Fruit fly (Drosophila melanogaster) whole organism, adult: Measurements from ENCODE around the gene BomT3.
A peak's percentile ranks its signal among the peaks of the same experiment; 100 is the strongest.

ENCODE experiments used
- CG11617 ChIP-seq: fragments of 200-800 bp; sonication (Bioruptor generic); optimal IDR thresholded peaks from 2 replicates; lab custom pipeline; 2017; ENCODE audit warnings: mild to moderate bottlenecking, missing biosample characterization, missing genetic modification reagents, missing genetic modification characterization
- CG12768 ChIP-seq: fragments of 200-800 bp; sonication (Bioruptor generic); optimal IDR thresholded peaks from 2 replicates; lab custom pipeline; 2017; ENCODE audit warnings: missing biosample characterization, missing genetic modification characterization, mild to moderate bottlenecking, moderate library complexity, missing genetic modification reagents
- CG14711 ChIP-seq: fragments of 200-800 bp; sonication (Bioruptor generic); optimal IDR thresholded peaks from 2 replicates; lab custom pipeline; 2018; ENCODE audit warnings: missing biosample characterization, mild to moderate bottlenecking, missing genetic modification characterization, moderate library complexity
- CG1620 ChIP-seq: fragments of 200-800 bp; sonication (Bioruptor generic); optimal IDR thresholded peaks from 2 replicates; lab custom pipeline; 2016; ENCODE audit warnings: missing biosample characterization, missing genetic modification characterization
- CG33017 ChIP-seq: fragments of 200-800 bp; sonication (Bioruptor generic); optimal IDR thresholded peaks from 2 replicates; lab custom pipeline; 2018; ENCODE audit warnings: missing biosample characterization, mild to moderate bottlenecking, missing genetic modification characterization, moderate library complexity
- CG5204 ChIP-seq: fragments of 200-800 bp; sonication (Bioruptor generic); optimal IDR thresholded peaks from 2 replicates; lab custom pipeline; 2016; ENCODE audit warnings: missing biosample characterization, missing genetic modification characterization
- CG7045 ChIP-seq: fragments of 200-800 bp; sonication (Bioruptor generic); optimal IDR thresholded peaks from 2 replicates; lab custom pipeline; 2017; ENCODE audit warnings: missing biosample characterization, mild to moderate bottlenecking, missing genetic modification characterization
- CG7101 ChIP-seq: fragments of 200-800 bp; sonication (Bioruptor generic); optimal IDR thresholded peaks from 2 replicates; lab custom pipeline; 2018; ENCODE audit warnings: missing biosample characterization, mild to moderate bottlenecking, missing genetic modification characterization, moderate library complexity
- Clk ChIP-seq: fragments of 200-800 bp; sonication (Bioruptor generic); optimal IDR thresholded peaks from 2 replicates; lab custom pipeline; 2017; ENCODE audit warnings: missing biosample characterization, missing genetic modification characterization
- Crg-1 ChIP-seq: fragments of 200-800 bp; sonication (Bioruptor generic); optimal IDR thresholded peaks from 2 replicates; lab custom pipeline; 2016; ENCODE audit warnings: missing biosample characterization, missing genetic modification characterization
- Hr96 ChIP-seq: fragments of 200-800 bp; sonication (Bioruptor generic); optimal IDR thresholded peaks from 2 replicates; lab custom pipeline; 2016; ENCODE audit warnings: missing biosample characterization, missing genetic modification characterization
- Mnt ChIP-seq: fragments of 200-800 bp; sonication (Bioruptor generic); optimal IDR thresholded peaks from 2 replicates; lab custom pipeline; 2016; ENCODE audit warnings: missing biosample characterization, mild to moderate bottlenecking, missing genetic modification characterization
- bab1 ChIP-seq: fragments of 200-800 bp; sonication (Bioruptor generic); optimal IDR thresholded peaks from 3 replicates; lab custom pipeline; 2019; ENCODE audit warnings: missing biosample characterization, mild to moderate bottlenecking, missing genetic modification characterization, moderate library complexity
- cic ChIP-seq: fragments of 200-800 bp; sonication (Bioruptor generic); optimal IDR thresholded peaks from 2 replicates; lab custom pipeline; 2017; ENCODE audit warnings: missing biosample characterization, mild to moderate bottlenecking, missing genetic modification characterization, moderate library complexity
- cnc ChIP-seq, 2 experiments: fragments of >200 bp; optimal IDR thresholded peaks; 2 replicates each; lab custom pipeline; 2017
- kay ChIP-seq: fragments of 200-800 bp; sonication (Bioruptor generic); peaks from one replicate; lab custom pipeline; 2016; ENCODE audit warnings: missing biosample characterization, missing genetic modification characterization, borderline replicate concordance
- ovo ChIP-seq: fragments of 200-800 bp; sonication (Bioruptor generic); optimal IDR thresholded peaks from 2 replicates; lab custom pipeline; 2016; ENCODE audit warnings: missing biosample characterization, missing genetic modification characterization
- pad ChIP-seq: fragments of 200-800 bp; sonication (Bioruptor generic); optimal IDR thresholded peaks from 3 replicates; lab custom pipeline; 2017; ENCODE audit warnings: missing biosample characterization, missing genetic modification characterization, mild to moderate bottlenecking, moderate library complexity, missing genetic modification reagents
- tj ChIP-seq: fragments of 200-800 bp; sonication (Bioruptor generic); optimal IDR thresholded peaks from 3 replicates; lab custom pipeline; 2017; ENCODE audit warnings: missing biosample characterization, mild to moderate bottlenecking, missing genetic modification characterization, moderate library complexity
- toe ChIP-seq: fragments of 200-800 bp; sonication (Bioruptor generic); optimal IDR thresholded peaks from 2 replicates; lab custom pipeline; 2016; ENCODE audit warnings: missing biosample characterization, missing genetic modification characterization

The BomT3 gene

DNA sequence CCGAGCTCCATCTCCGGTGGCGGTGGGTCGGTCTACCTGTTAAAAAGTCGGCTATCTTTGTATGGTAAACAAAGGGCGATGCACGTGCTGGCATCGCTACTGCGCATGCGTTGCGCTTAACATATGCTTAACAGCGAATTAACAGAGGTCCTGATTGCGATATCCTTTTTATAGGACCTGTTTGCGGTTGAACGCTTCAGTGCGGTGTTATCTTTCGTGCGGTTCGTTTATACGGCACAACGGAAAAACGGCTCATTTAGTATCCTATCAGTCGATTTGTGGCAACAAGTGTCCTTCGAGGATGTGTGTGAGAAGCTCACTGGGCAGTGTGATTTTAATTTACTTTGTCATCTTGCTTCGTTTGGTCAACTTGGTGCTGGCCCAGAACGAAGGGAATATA is 6.0 kb downstream of the BomT3 start, which contains the start of gene CG13408:
CG13408 (plus strand) TSS at position 222 of the 400 bp plus-strand sequence.
- TF ChIP-seq CG7101 (tag; lab: Kevin White, UChicago) (no peak), Hr96 (no peak), pad (no peak), CG14711 (no peak), CG1620 (GFP tag; lab: Kevin White, UChicago) (no peak), toe (GFP tag; lab: Kevin White, UChicago) (no peak), CG7045 (GFP tag; lab: Kevin White, UChicago) (no peak), CG33017 (no peak), cnc (optimal IDR thresholded peaks at IDR 0.05; lab: Kevin White, UChicago) (no peak), Clk (GFP tag; lab: Kevin White, UChicago) (no peak)

DNA sequence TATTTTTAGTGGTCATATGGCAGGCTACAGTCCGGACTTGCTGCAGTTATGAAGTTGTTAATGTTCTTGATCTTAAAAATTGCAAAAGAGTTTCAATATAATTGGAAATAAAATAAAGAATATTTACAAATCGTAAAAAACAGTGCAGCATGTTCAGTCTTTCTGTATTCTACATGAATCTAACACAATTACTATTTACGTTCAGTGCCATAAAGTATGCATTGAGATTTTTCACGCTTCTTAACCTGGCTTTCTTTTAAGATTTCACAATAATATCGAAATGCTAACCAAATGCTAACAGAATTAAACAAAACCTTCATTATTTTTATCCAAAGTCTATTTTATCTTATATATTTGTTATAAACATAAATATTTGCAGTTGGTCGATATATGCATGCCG is 13.6 kb downstream of the BomT3 start:
- no peak for TF ChIP-seq toe (GFP tag; lab: Kevin White, UChicago)
- peak; percentile 72 for TF ChIP-seq kay

- no peak for TF ChIP-seq cnc (optimal IDR thresholded peaks at IDR 0.05; lab: Kevin White, UChicago)
- no peak for TF ChIP-seq CG7045 (GFP tag; lab: Kevin White, UChicago)
- TF ChIP-seq bab1 (GFP tag; lab: Kevin White, UChicago) = no peak
- no peak for TF ChIP-seq pad
- no peak for TF ChIP-seq CG7101 (tag; lab: Kevin White, UChicago)
- TF ChIP-seq ovo (GFP tag; lab: Kevin White, UChicago) = no peak
- TF ChIP-seq kay = no peak
- no peak for TF ChIP-seq Crg-1 (GFP tag; lab: Kevin White, UChicago)
- TF ChIP-seq CG11617 (GFP tag; lab: Kevin White, UChicago) = no peak
- no peak for TF ChIP-seq Hr96
- TF ChIP-seq cic = no peak
- no peak for TF ChIP-seq CG1620 (GFP tag; lab: Kevin White, UChicago)
Measured at dm6 chr3R:22071628-22072027, 14.6 kb downstream of the BomT3 start.

DNA sequence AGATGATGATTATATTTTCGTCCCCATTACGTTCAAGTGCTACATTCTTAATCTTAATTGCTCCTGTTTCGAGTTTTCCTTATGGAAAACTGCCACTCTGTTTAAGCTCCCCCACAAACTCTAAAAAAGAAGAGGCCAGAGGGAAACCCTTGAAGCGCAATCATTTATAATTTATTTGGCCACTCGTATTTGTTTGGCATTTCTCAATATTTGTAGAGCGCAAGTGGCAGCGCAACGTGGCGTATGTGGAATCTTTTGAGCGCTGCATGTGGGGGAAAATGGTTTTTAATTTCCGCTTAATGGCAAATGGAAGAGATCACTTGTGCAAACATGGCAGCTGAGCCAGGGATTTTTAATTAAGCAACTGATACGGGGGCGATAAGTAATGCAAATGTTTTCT is 19.0 kb downstream of the BomT3 start:
- no peak for TF ChIP-seq CG33017
- no peak for TF ChIP-seq CG5204 (GFP tag; lab: Kevin White, UChicago)
- no peak for TF ChIP-seq CG7045 (GFP tag; lab: Kevin White, UChicago)

dm6 chr3R:22066440-22066839 is 19.8 kb downstream of the BomT3 start:
- no peak for TF ChIP-seq CG14711
- no peak for TF ChIP-seq CG5204 (GFP tag; lab: Kevin White, UChicago)

DNA sequence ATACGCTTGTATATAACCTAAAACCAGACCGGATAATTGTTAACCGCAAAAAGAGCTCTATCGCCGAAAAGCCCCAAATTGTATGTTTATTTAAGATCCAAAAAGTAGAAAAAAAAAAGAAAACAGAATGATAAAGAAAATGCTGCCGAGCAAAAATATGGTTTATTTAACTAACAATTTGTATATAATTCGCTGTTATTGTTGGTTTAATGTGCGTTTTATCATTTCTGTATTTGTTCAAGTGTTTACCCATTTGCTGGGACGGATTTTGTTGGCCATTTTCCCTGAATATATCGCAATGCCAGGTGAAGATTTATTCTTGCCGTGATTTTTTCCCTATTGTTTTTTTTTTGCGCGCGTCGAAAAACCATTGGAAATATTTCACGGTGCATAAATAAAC is 29.1 kb downstream of the BomT3 start:
- TF ChIP-seq CG7045 (GFP tag; lab: Kevin White, UChicago) = no peak
- TF ChIP-seq kay = peak; percentile 58

DNA sequence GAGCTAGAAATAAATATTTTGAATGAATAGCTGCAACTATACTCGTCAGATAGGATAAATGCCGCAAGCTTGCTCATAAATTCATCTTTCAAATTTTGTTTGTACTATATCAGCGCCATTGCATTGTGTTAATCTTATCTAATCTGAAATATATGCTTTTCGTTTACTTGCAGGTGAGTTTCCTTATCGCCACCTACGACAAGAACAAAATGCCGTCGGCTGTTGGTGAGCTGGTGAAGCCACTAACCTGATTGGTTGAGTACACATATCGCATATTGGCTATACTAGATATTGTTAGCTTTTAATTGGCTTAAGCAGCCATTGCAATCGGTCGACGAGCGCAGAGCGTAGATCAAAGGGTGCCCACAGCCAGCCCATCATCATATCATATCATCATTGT is 32.5 kb downstream of the BomT3 start:
- TF ChIP-seq ovo (GFP tag; lab: Kevin White, UChicago) (no peak), cnc (optimal IDR thresholded peaks at IDR 0.05; lab: Kevin White, UChicago) (no peak), CG14711 (no peak), toe (GFP tag; lab: Kevin White, UChicago) (no peak), kay (no peak), cic (no peak), pad (no peak), CG5204 (GFP tag; lab: Kevin White, UChicago) (no peak), Hr96 (no peak), Clk (GFP tag; lab: Kevin White, UChicago) (no peak), CG33017 (no peak), tj (GFP tag; lab: Kevin White, UChicago) (no peak), Crg-1 (GFP tag; lab: Kevin White, UChicago) (no peak), bab1 (GFP tag; lab: Kevin White, UChicago) (no peak), Mnt (GFP tag; lab: Kevin White, UChicago) (no peak), CG11617 (GFP tag; lab: Kevin White, UChicago) (no peak), CG12768 (GFP tag; lab: Kevin White, UChicago) (no peak)

DNA sequence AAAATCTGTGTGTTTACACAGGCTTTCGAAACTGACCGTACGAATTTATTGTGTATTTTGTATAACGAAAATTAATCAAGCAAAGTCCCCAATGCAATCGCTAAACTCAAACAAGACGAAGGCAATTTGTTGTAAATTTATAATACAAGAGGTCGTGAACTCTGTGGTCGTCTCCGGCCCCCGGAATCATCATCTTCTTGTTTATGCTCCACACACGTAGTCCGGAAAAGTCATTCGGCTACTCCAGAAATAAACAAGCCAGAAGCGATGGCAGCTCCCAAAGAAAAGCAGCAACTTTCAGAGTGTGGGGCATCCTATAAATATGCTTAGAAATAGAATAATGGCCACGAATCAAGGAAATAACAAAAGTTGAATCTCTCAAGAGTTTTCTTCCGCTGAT is 33.0 kb downstream of the BomT3 start:
- TF ChIP-seq CG5204 (GFP tag; lab: Kevin White, UChicago) (no peak), pad (no peak), CG7045 (GFP tag; lab: Kevin White, UChicago) (no peak), Hr96 (no peak), CG7101 (tag; lab: Kevin White, UChicago) (no peak), tj (GFP tag; lab: Kevin White, UChicago) (no peak), CG33017 (no peak), ovo (GFP tag; lab: Kevin White, UChicago) (no peak), kay (no peak), Crg-1 (GFP tag; lab: Kevin White, UChicago) (no peak), CG1620 (GFP tag; lab: Kevin White, UChicago) (no peak), cnc (optimal IDR thresholded peaks at IDR 0.05; lab: Kevin White, UChicago) (no peak), toe (GFP tag; lab: Kevin White, UChicago) (no peak), CG11617 (GFP tag; lab: Kevin White, UChicago) (no peak), CG14711 (no peak)
